Worm (Caenorhabditis elegans) whole organism, early embryonic: Measurements from ENCODE around the gene mdf-1.

Experiments used
- B0310.2 ChIP-seq: sonication (generic microtip); optimal IDR thresholded peaks from 2 replicates; lab custom pipeline; 2016; ENCODE audit warnings: mild to moderate bottlenecking, missing genetic modification characterization, missing compliant biosample characterization
- F13C5.2 ChIP-seq: sonication (generic microtip); optimal IDR thresholded peaks from 2 replicates; lab custom pipeline; 2017; ENCODE audit warnings: mild to moderate bottlenecking, missing genetic modification characterization, inconsistent platforms, missing compliant biosample characterization
- aly-1 ChIP-seq: sonication (generic microtip); optimal IDR thresholded peaks from 2 replicates; lab custom pipeline; 2016; ENCODE audit warnings: missing genetic modification characterization, missing compliant biosample characterization
- ama-1 ChIP-seq: fragments of 150-350 bp; optimal IDR thresholded peaks from 2 replicates; lab custom pipeline; 2014
- ceh-13 ChIP-seq: fragments of 200-800 bp; sonication (Bioruptor generic); optimal IDR thresholded peaks from 2 replicates; lab custom pipeline; 2018; ENCODE audit warnings: mild to moderate bottlenecking, missing genetic modification characterization, missing compliant biosample characterization
- ceh-36 ChIP-seq: sonication (generic microtip); optimal IDR thresholded peaks from 2 replicates; lab custom pipeline; 2016; ENCODE audit warnings: missing genetic modification characterization, inconsistent platforms, missing compliant biosample characterization
- ets-7 ChIP-seq: sonication (generic microtip); optimal IDR thresholded peaks from 2 replicates; lab custom pipeline; 2016; ENCODE audit warnings: missing genotype, missing genetic modification characterization, missing compliant biosample characterization
- flt-1 ChIP-seq: fragments of 200-800 bp; sonication (Bioruptor generic); IDR thresholded peaks from 2 replicates; pipeline ENCODE4 v1.3.6; 2022; ENCODE audit warnings: missing genetic modification characterization, missing compliant biosample characterization
- hmbx-1 ChIP-seq: sonication (generic microtip); optimal IDR thresholded peaks from 2 replicates; lab custom pipeline; 2016; ENCODE audit warnings: mild to moderate bottlenecking, missing genetic modification characterization, missing compliant biosample characterization
- hmg-4 ChIP-seq: fragments of 200-800 bp; sonication (Bioruptor generic); optimal IDR thresholded peaks from 2 replicates; lab custom pipeline; 2018; ENCODE audit warnings: mild to moderate bottlenecking, missing genetic modification characterization, missing compliant biosample characterization
- hnd-1 ChIP-seq: sonication (generic microtip); optimal IDR thresholded peaks from 2 replicates; lab custom pipeline; 2016; ENCODE audit warnings: missing genetic modification characterization, missing compliant biosample characterization
- pes-1 ChIP-seq: fragments of 200-800 bp; sonication (Bioruptor generic); IDR thresholded peaks from 2 replicates; pipeline ENCODE4 v1.3.6; 2022; ENCODE audit warnings: missing genetic modification reagents, missing genetic modification characterization, missing compliant biosample characterization
- scrt-1 ChIP-seq: fragments of 200-800 bp; sonication (Bioruptor generic); IDR thresholded peaks from 2 replicates; pipeline ENCODE4 v1.3.6; 2022; ENCODE audit warnings: missing genetic modification characterization, missing compliant biosample characterization
- sea-1 ChIP-seq: fragments of 200-800 bp; sonication (Bioruptor generic); conservative IDR thresholded peaks from 2 replicates; pipeline ENCODE4 v1.3.6; 2022; ENCODE audit warnings: missing genetic modification characterization, missing compliant biosample characterization
- tbx-11 ChIP-seq: fragments of 200-800 bp; sonication (Bioruptor generic); IDR thresholded peaks from 2 replicates; pipeline ENCODE4 v1.3.6; 2022; ENCODE audit warnings: missing genetic modification characterization, missing compliant biosample characterization
- tbx-37 ChIP-seq: fragments of 200-800 bp; sonication (Bioruptor generic); conservative IDR thresholded peaks from 2 replicates; pipeline ENCODE4 v1.3.6; 2022; ENCODE audit warnings: missing genetic modification reagents, missing genetic modification characterization, missing compliant biosample characterization
- tra-4 ChIP-seq: sonication (generic microtip); optimal IDR thresholded peaks from 2 replicates; lab custom pipeline; 2017; ENCODE audit warnings: missing genetic modification characterization, missing compliant biosample characterization

The mdf-1 gene

DNA sequence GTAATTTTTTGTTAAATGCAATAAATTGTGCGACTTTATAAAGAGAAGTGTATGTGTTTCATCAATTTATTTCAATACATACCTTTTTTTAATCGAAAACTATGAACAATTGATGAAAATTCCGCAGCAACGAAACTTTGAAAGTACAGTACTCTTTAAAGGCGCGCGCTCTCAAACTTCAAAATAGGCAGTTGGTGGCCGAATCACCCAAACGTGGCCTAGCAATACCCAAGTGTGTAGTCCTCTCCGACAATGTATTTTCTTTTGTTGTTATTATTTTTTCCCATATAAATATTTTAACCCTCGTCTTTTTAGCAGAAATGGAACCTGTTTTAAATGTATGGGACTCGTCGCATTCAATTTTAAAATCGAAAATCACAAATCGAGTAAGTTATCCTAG, 7.5 kb downstream of the mdf-1 start, which contains the start of gene C50F4.4:
TSS of gene C50F4.4 (plus strand) at position 267 of the 400 bp plus-strand sequence.
- TF ChIP-seq tbx-37 (GFP tag; lab: Robert Waterston, UW) (no peak), aly-1 (no peak), ets-7 (tag; lab: Kevin White, UChicago) (no peak), sea-1 (GFP tag; lab: Robert Waterston, UW) (no peak), hnd-1 (tag; lab: Kevin White, UChicago) (no peak), hmg-4 (no peak), tra-4 (tag; lab: Kevin White, UChicago) (no peak), hmbx-1 (tag; lab: Kevin White, UChicago) (no peak), B0310.2 (tag; lab: Kevin White, UChicago) (no peak), tbx-11 (GFP tag; lab: Robert Waterston, UW) (no peak), ceh-36 (tag; lab: Kevin White, UChicago) (no peak)

DNA sequence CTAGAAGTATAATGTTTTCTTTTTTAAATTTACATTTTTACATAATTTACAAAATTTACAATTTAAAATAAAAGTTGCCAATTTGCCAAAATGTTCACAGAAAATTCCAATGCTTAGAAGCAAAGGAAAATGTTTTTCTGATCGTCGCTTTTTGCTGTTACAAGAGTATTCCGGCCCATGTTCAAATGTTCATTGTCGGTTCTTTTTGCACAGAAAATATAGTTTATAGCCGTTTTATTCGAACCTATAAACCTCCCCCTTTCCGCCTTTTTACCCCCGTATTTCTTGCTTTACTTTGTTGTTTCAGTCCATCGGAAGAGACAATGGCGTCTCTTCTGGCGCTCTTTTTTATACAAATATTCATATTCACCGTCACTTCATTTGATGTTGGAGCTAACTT, 9.4 kb downstream of the mdf-1 start, which contains the start of gene tag-329:
TSS of gene tag-329 (plus strand) at position 301 of the 400 bp plus-strand sequence.
- TF ChIP-seq ceh-36 (tag; lab: Kevin White, UChicago) (no peak), pes-1 (GFP tag; lab: Robert Waterston, UW) (no peak), ama-1 (lab: Kevin White, UChicago) (no peak), ceh-13 (GFP tag; lab: Kevin White, UChicago) (no peak), scrt-1 (GFP tag; lab: Robert Waterston, UW) (no peak), tbx-37 (GFP tag; lab: Robert Waterston, UW) (no peak), ets-7 (tag; lab: Kevin White, UChicago) (no peak), hmg-4 (no peak), F13C5.2 (tag; lab: Kevin White, UChicago) (no peak), aly-1 (no peak), hmbx-1 (tag; lab: Kevin White, UChicago) (no peak)

DNA sequence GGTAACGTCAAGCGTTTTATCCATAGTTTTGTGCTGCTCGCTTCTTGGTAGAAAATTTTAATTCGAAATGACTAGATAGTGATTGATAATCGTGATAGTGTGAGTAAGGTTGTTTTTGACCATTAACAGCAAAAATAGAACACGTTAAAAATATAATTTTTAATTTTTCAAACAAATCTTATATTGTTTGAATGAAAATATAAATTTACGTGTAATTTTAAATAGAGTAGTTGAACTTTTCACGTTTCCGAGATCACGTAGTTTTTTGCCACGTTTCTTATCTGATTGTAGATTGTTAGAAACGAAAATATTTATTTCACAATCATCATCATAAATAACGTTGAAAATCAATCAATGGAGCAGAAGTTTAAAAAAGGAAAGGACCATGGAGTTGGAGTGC, 12.5 kb downstream of the mdf-1 start, which contains the start of the genes C50F4.10 and pfk-1.2:
TSS of gene C50F4.10 (minus strand) at position 101 of the 400 bp plus-strand sequence.
TSS of gene pfk-1.2 (plus strand) at position 325 of the 400 bp plus-strand sequence.
- no peak for TF ChIP-seq hmbx-1 (tag; lab: Kevin White, UChicago)
- TF ChIP-seq aly-1, result no peak
- no peak for TF ChIP-seq flt-1 (GFP tag; lab: Robert Waterston, UW)
- TF ChIP-seq ama-1 (lab: Kevin White, UChicago), result no peak
- TF ChIP-seq tbx-11 (GFP tag; lab: Robert Waterston, UW), result no peak
- no peak for TF ChIP-seq ets-7 (tag; lab: Kevin White, UChicago)

DNA sequence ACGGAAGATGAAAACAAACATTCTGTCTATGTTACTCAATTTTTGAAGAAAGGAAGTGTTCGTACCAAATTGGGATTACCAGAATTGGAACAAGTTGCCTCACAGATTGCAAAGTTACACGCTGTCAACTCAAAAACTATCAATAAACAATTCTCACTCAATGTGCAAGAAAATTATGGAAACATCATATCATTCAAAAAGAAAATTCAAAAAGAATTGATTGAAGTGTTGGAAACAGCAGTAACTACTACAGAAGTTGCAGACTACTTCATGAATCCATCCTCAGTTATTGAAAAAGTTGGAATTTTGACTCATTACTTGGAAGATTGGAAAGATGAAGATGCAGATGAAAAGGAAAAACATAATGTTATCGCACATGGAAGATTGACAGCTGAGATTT, 16.0 kb downstream of the mdf-1 start:
- no peak for TF ChIP-seq tbx-11 (GFP tag; lab: Robert Waterston, UW)
- no peak for TF ChIP-seq F13C5.2 (tag; lab: Kevin White, UChicago)
- TF ChIP-seq aly-1, result no peak
- TF ChIP-seq ets-7 (tag; lab: Kevin White, UChicago), result no peak
- no peak for TF ChIP-seq sea-1 (GFP tag; lab: Robert Waterston, UW)
- no peak for TF ChIP-seq B0310.2 (tag; lab: Kevin White, UChicago)
- TF ChIP-seq hmg-4, result no peak
- no peak for TF ChIP-seq hmbx-1 (tag; lab: Kevin White, UChicago)
- TF ChIP-seq tra-4 (tag; lab: Kevin White, UChicago), result no peak
- no peak for TF ChIP-seq hnd-1 (tag; lab: Kevin White, UChicago)
- TF ChIP-seq pes-1 (GFP tag; lab: Robert Waterston, UW), result no peak

DNA sequence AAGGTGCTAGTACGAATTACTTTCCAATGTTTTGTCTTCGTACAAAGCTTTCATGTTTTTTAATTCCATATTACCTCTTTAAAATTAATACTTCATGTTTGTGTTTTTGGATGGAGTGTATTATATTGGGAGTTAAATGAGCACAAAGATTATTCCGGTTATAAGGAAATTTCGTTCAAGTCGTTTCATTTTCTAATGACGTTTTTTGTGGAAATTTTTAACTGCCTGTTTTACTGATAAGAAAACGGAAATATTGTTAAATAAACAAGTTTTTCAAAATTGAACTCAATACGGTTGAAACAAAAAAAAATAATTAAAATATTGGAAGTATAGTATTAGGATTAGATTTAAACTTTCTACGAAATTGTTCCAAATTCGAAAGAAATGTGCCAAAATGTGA, 16.7 kb downstream of the mdf-1 start:
- TF ChIP-seq ceh-36 (tag; lab: Kevin White, UChicago), result no peak
- TF ChIP-seq hmg-4, result no peak
- TF ChIP-seq ets-7 (tag; lab: Kevin White, UChicago), result no peak
- TF ChIP-seq flt-1 (GFP tag; lab: Robert Waterston, UW), result no peak
- no peak for TF ChIP-seq sea-1 (GFP tag; lab: Robert Waterston, UW)
- TF ChIP-seq hnd-1 (tag; lab: Kevin White, UChicago), result no peak
- TF ChIP-seq aly-1, result no peak
- no peak for TF ChIP-seq tbx-11 (GFP tag; lab: Robert Waterston, UW)
- no peak for TF ChIP-seq pes-1 (GFP tag; lab: Robert Waterston, UW)
- TF ChIP-seq ceh-13 (GFP tag; lab: Kevin White, UChicago), result no peak
- TF ChIP-seq tbx-37 (GFP tag; lab: Robert Waterston, UW), result no peak
- no peak for TF ChIP-seq F13C5.2 (tag; lab: Kevin White, UChicago)
- no peak for TF ChIP-seq ama-1 (lab: Kevin White, UChicago)
- TF ChIP-seq tra-4 (tag; lab: Kevin White, UChicago), result no peak
- TF ChIP-seq hmbx-1 (tag; lab: Kevin White, UChicago), result no peak
- no peak for TF ChIP-seq scrt-1 (GFP tag; lab: Robert Waterston, UW)

DNA sequence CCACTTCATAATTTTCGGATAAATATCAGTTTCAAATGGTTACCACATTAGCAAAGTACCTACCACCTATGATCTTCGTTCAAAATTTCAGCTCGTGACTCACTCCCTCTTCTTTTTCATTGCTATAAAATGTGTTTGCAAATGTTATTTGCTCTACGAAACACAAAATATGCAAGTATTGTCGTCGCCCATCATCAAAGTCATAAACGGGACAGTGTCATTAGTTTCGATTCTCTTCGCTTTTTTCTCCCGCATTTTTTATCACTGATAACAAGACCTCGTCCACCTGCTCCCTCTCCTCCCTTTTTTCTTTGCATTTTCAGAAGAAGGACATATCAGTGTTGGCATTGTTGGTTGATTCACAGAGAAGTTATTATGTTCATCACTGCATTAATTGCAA, 17.6 kb downstream of the mdf-1 start, which contains the start of gene C50F4.1:
TSS of gene C50F4.1 (plus strand) at position 324 of the 400 bp plus-strand sequence.
- no peak for TF ChIP-seq ceh-13 (GFP tag; lab: Kevin White, UChicago)
- no peak for TF ChIP-seq hnd-1 (tag; lab: Kevin White, UChicago)
- TF ChIP-seq tbx-11 (GFP tag; lab: Robert Waterston, UW), result no peak
- TF ChIP-seq tbx-37 (GFP tag; lab: Robert Waterston, UW), result no peak
- TF ChIP-seq B0310.2 (tag; lab: Kevin White, UChicago), result no peak
- no peak for TF ChIP-seq hmg-4
- TF ChIP-seq hmbx-1 (tag; lab: Kevin White, UChicago), result no peak
- TF ChIP-seq aly-1, result no peak
- no peak for TF ChIP-seq pes-1 (GFP tag; lab: Robert Waterston, UW)

DNA sequence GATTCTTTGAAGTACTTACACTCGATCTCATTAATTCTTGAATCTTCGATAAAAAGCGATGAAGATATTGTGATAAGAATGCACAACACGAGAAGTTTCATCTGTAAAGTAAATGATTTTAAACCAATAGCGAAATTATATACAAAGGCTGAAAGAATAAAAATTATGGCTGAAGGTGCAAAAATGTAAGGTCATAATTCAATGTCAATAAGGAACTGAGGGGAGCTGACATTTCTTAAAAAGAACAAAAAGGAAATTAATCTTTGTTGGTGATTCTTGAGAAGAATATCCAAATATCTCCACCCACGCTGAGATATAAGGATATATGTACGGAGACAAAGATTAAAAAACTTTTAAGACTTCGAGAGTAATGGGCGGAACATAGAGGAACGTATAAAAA, 19.9 kb downstream of the mdf-1 start, which contains the start of gene C50F4.9:
TSS of gene C50F4.9 (minus strand) at position 101 of the 400 bp plus-strand sequence.
- TF ChIP-seq ets-7 (tag; lab: Kevin White, UChicago), result no peak
- TF ChIP-seq hnd-1 (tag; lab: Kevin White, UChicago), result no peak
- no peak for TF ChIP-seq flt-1 (GFP tag; lab: Robert Waterston, UW)
